Worm (Caenorhabditis elegans) whole organism, young adult: ENCODE results near the gene tpi-1.
A peak's percentile ranks its signal among the peaks of the same experiment; 100 is the strongest.

Experiments
- C06A6.2 ChIP-seq: fragments of 200-800 bp; sonication (Bioruptor generic); conservative IDR thresholded peaks from 2 replicates; pipeline ENCODE4 v1.3.6; 2022; ENCODE audit warnings: missing genetic modification characterization, missing compliant biosample characterization
- D2030.7 ChIP-seq: fragments of 200-800 bp; sonication (Bioruptor generic); IDR thresholded peaks from 2 replicates; pipeline ENCODE4 v1.3.6; 2022; ENCODE audit warnings: missing genetic modification reagents, missing genetic modification characterization, missing compliant biosample characterization
- F37B4.10 ChIP-seq: fragments of 200-800 bp; sonication (Bioruptor generic); IDR thresholded peaks from 2 replicates; pipeline ENCODE4 v1.3.6; 2022; ENCODE audit warnings: missing genetic modification characterization, missing compliant biosample characterization
- F49E8.2 ChIP-seq: sonication (generic microtip); optimal IDR thresholded peaks from 3 replicates; lab custom pipeline; 2017; ENCODE audit warnings: missing genetic modification characterization, mild to moderate bottlenecking, missing compliant biosample characterization, antibody characterized with exemption, moderate library complexity; ENCODE audit not compliant: insufficient read depth
- F57C9.4 ChIP-seq: sonication (generic microtip); optimal IDR thresholded peaks from 2 replicates; lab custom pipeline; 2017; ENCODE audit warnings: mild to moderate bottlenecking, missing genetic modification characterization, missing compliant biosample characterization
- K11D2.4 ChIP-seq: fragments of 200-800 bp; sonication (Bioruptor generic); IDR thresholded peaks from 2 replicates; pipeline ENCODE4 v1.3.6; 2022; ENCODE audit warnings: missing genetic modification reagents, missing genetic modification characterization, missing compliant biosample characterization
- Y79H2A.3 ChIP-seq: fragments of 200-800 bp; sonication (Bioruptor generic); conservative IDR thresholded peaks from 2 replicates; pipeline ENCODE4 v1.3.6; 2022; ENCODE audit warnings: missing genetic modification reagents, missing genetic modification characterization, missing compliant biosample characterization
- akir-1 ChIP-seq: fragments of 200-800 bp; sonication (Bioruptor generic); optimal IDR thresholded peaks from 2 replicates; lab custom pipeline; 2018; ENCODE audit warnings: mild to moderate bottlenecking, missing genetic modification characterization, moderate library complexity, missing compliant biosample characterization
- aptf-2 ChIP-seq: fragments of 200-800 bp; sonication (Bioruptor generic); conservative IDR thresholded peaks from 2 replicates; pipeline ENCODE4 v1.3.6; 2022; ENCODE audit warnings: missing genetic modification reagents, missing genetic modification characterization, missing compliant biosample characterization
- ccch-3 ChIP-seq: fragments of 200-800 bp; sonication (Bioruptor generic); optimal IDR thresholded peaks from 2 replicates; lab custom pipeline; 2018; ENCODE audit warnings: mild to moderate bottlenecking, missing genetic modification characterization, missing compliant biosample characterization
- cebp-1 ChIP-seq, 2 experiments: fragments of 200-800 bp in 1 of 2; sonication (Bioruptor generic) in 1 of 2; sonication (generic microtip) in 1 of 2; IDR thresholded peaks in 1 of 2; optimal IDR thresholded peaks in 1 of 2; 2 replicates each; pipeline versions ENCODE4 v1.3.6 to Lab custom; 2017 to 2022; ENCODE audit warnings: missing compliant biosample characterization in 2 of 2, missing genetic modification characterization in 2 of 2, mild to moderate bottlenecking in 1 of 2, missing genetic modification reagents in 1 of 2, moderate library complexity in 1 of 2
- ceh-27 ChIP-seq: fragments of 200-800 bp; sonication (Bioruptor generic); optimal IDR thresholded peaks from 2 replicates; lab custom pipeline; 2018; ENCODE audit warnings: mild to moderate bottlenecking, missing genetic modification characterization, moderate library complexity, missing compliant biosample characterization
- ceh-40 ChIP-seq: fragments of 200-800 bp; sonication (Bioruptor generic); IDR thresholded peaks from 2 replicates; pipeline ENCODE4 v1.3.6; 2022; ENCODE audit warnings: missing genetic modification characterization, missing compliant biosample characterization
- ceh-91 ChIP-seq: fragments of 200-800 bp; sonication (Bioruptor generic); IDR thresholded peaks from 2 replicates; pipeline ENCODE4 v1.3.6; 2022; ENCODE audit warnings: missing genetic modification reagents, missing genetic modification characterization, missing compliant biosample characterization
- chd-7 ChIP-seq: sonication (generic microtip); optimal IDR thresholded peaks from 2 replicates; lab custom pipeline; 2016; ENCODE audit warnings: mild to moderate bottlenecking, missing genetic modification characterization, moderate library complexity, missing compliant biosample characterization
- die-1 ChIP-seq: sonication (generic microtip); optimal IDR thresholded peaks from 2 replicates; lab custom pipeline; 2016; ENCODE audit warnings: missing genotype, mild to moderate bottlenecking, missing genetic modification characterization, missing compliant biosample characterization
- dox-1 ChIP-seq: fragments of 200-800 bp; sonication (Bioruptor generic); IDR thresholded peaks from 2 replicates; pipeline ENCODE4 v1.3.6; 2022; ENCODE audit warnings: missing genetic modification reagents, missing genetic modification characterization, missing compliant biosample characterization
- efl-1 ChIP-seq: fragments of 150-350 bp; optimal IDR thresholded peaks from 2 replicates; lab custom pipeline; 2014; ENCODE audit warnings: missing biosample characterization, missing genetic modification reagents, missing genetic modification characterization
- fkh-3 ChIP-seq: sonication (generic microtip); optimal IDR thresholded peaks from 2 replicates; lab custom pipeline; 2016; ENCODE audit warnings: mild to moderate bottlenecking, missing genetic modification characterization, missing compliant biosample characterization
- hlh-12 ChIP-seq: sonication (generic microtip); optimal IDR thresholded peaks from 2 replicates; lab custom pipeline; 2016; ENCODE audit warnings: missing genetic modification characterization, missing compliant biosample characterization
- hmg-1.2 ChIP-seq: fragments of 200-800 bp; sonication (Bioruptor generic); IDR thresholded peaks from 2 replicates; pipeline ENCODE4 v1.3.6; 2022; ENCODE audit warnings: missing genetic modification reagents, missing genetic modification characterization, missing compliant biosample characterization
- hrde-1 ChIP-seq: sonication (generic microtip); optimal IDR thresholded peaks from 2 replicates; lab custom pipeline; 2016; ENCODE audit warnings: missing genetic modification characterization, mild to moderate bottlenecking, missing compliant biosample characterization, moderate library complexity, missing genotype, missing genetic modification reagents, borderline replicate concordance
- hsf-1 ChIP-seq: fragments of 200-800 bp; sonication (Bioruptor generic); IDR thresholded peaks from 2 replicates; pipeline ENCODE4 v1.3.6; 2022; ENCODE audit warnings: missing genetic modification reagents, missing genetic modification characterization, missing compliant biosample characterization
- let-607 ChIP-seq, 2 experiments: fragments of 200-800 bp in 1 of 2; sonication (Bioruptor generic) in 1 of 2; sonication (generic microtip) in 1 of 2; optimal IDR thresholded peaks; 2 replicates each; lab custom pipeline; 2016 to 2018; ENCODE audit warnings: mild to moderate bottlenecking in 2 of 2, missing compliant biosample characterization in 2 of 2, missing genetic modification characterization in 2 of 2, moderate library complexity in 2 of 2, missing genotype in 1 of 2
- lin-26 ChIP-seq: fragments of 200-800 bp; sonication (Bioruptor generic); IDR thresholded peaks from 2 replicates; pipeline ENCODE4 v1.3.6; 2022; ENCODE audit warnings: missing genetic modification reagents, missing genetic modification characterization, missing compliant biosample characterization
- lin-35 ChIP-seq, 3 experiments: fragments of 150-350 bp in 2 of 3; sonication (generic microtip) in 1 of 3; optimal IDR thresholded peaks; 2 replicates each; lab custom pipeline; 2014 to 2018; ENCODE audit warnings: missing biosample characterization in 3 of 3, missing genetic modification characterization in 3 of 3, missing genetic modification reagents in 3 of 3
- lin-40 ChIP-seq: sonication (generic microtip); optimal IDR thresholded peaks from 2 replicates; lab custom pipeline; 2016; ENCODE audit warnings: missing genetic modification characterization, mild to moderate bottlenecking, missing compliant biosample characterization, missing genotype, missing genetic modification reagents
- lsl-1 ChIP-seq: fragments of 200-800 bp; sonication (Bioruptor generic); optimal IDR thresholded peaks from 2 replicates; lab custom pipeline; 2018; ENCODE audit warnings: mild to moderate bottlenecking, missing genetic modification characterization, moderate library complexity, missing compliant biosample characterization
- mel-28 ChIP-seq: sonication (generic microtip); optimal IDR thresholded peaks from 2 replicates; lab custom pipeline; 2016; ENCODE audit warnings: borderline replicate concordance, mild to moderate bottlenecking, missing genetic modification characterization, missing compliant biosample characterization
- nhr-120 ChIP-seq: fragments of 200-800 bp; sonication (Bioruptor generic); IDR thresholded peaks from 2 replicates; pipeline ENCODE4 v1.3.6; 2022; ENCODE audit warnings: missing genetic modification characterization, missing compliant biosample characterization
- nhr-80 ChIP-seq: sonication (generic microtip); optimal IDR thresholded peaks from 2 replicates; lab custom pipeline; 2016; ENCODE audit warnings: missing genetic modification characterization, missing compliant biosample characterization
- pbrm-1 ChIP-seq: fragments of 200-800 bp; sonication (Bioruptor generic); IDR thresholded peaks from 2 replicates; pipeline ENCODE4 v1.3.6; 2022; ENCODE audit warnings: missing genetic modification reagents, missing genetic modification characterization, missing compliant biosample characterization
- rcor-1 ChIP-seq: fragments of 200-800 bp; sonication (Bioruptor generic); IDR thresholded peaks from 2 replicates; pipeline ENCODE4 v1.3.6; 2022; ENCODE audit warnings: missing genetic modification reagents, missing genetic modification characterization, missing compliant biosample characterization
- sea-2 ChIP-seq: fragments of 200-800 bp; sonication (Bioruptor generic); IDR thresholded peaks from 2 replicates; pipeline ENCODE4 v1.3.6; 2022; ENCODE audit warnings: missing genetic modification characterization, missing compliant biosample characterization
- somi-1 ChIP-seq: fragments of 200-800 bp; sonication (Bioruptor generic); optimal IDR thresholded peaks from 2 replicates; lab custom pipeline; 2018; ENCODE audit warnings: mild to moderate bottlenecking, missing genetic modification characterization, missing compliant biosample characterization
- tbp1 ChIP-seq: fragments of 200-800 bp; sonication (Bioruptor generic); optimal IDR thresholded peaks from 2 replicates; lab custom pipeline; 2018; ENCODE audit warnings: mild to moderate bottlenecking, missing genetic modification characterization, missing compliant biosample characterization
- unc-62 ChIP-seq: fragments of 150-350 bp; optimal IDR thresholded peaks from 2 replicates; lab custom pipeline; 2014; ENCODE audit warnings: missing biosample characterization, missing genetic modification reagents, missing genetic modification characterization
- zim-3 ChIP-seq: sonication (generic microtip); optimal IDR thresholded peaks from 2 replicates; lab custom pipeline; 2017; ENCODE audit warnings: mild to moderate bottlenecking, missing genetic modification characterization, moderate library complexity, missing compliant biosample characterization
- ztf-22 ChIP-seq: fragments of 200-800 bp; sonication (Bioruptor generic); optimal IDR thresholded peaks from 2 replicates; lab custom pipeline; 2018; ENCODE audit warnings: mild to moderate bottlenecking, missing genetic modification characterization, moderate library complexity, missing compliant biosample characterization
- ztf-26 ChIP-seq: sonication (generic microtip); optimal IDR thresholded peaks from 2 replicates; lab custom pipeline; 2017; ENCODE audit warnings: missing genetic modification characterization, missing compliant biosample characterization

tpi-1 gene

ce11 chrII:12051601-12052000, 12.7 kb upstream of the tpi-1 start:
- no peak for TF ChIP-seq akir-1 (GFP tag; lab: Kevin White, UChicago)
- TF ChIP-seq hsf-1 (GFP tag; lab: Robert Waterston, UW): peak; percentile 64; the same call in 1 of the 2 replicates
- TF ChIP-seq ztf-26 (tag; lab: Kevin White, UChicago): peak; percentile 12
- TF ChIP-seq let-607 (tag; optimal IDR thresholded peaks at IDR 0.05; lab: Kevin White, UChicago): peak in 1 of 2 experiments; percentile 63

- TF ChIP-seq somi-1 (GFP tag; lab: Kevin White, UChicago) (peak; percentile 63), lin-26 (GFP tag; lab: Robert Waterston, UW) (peak; percentile 56; the same call in 1 of the 2 replicates), cebp-1 (GFP tag; IDR thresholded peaks at IDR 0.05; lab: Robert Waterston, UW) (peak; percentile 54), cebp-1 (tag; optimal IDR thresholded peaks at IDR 0.05; lab: Kevin White, UChicago) (peak; percentile 63), fkh-3 (no peak), nhr-120 (GFP tag; lab: Robert Waterston, UW) (no peak), F57C9.4 (no peak), die-1 (tag; lab: Kevin White, UChicago) (no peak), tbp1 (GFP tag; lab: Kevin White, UChicago) (no peak), lin-35 (GFP tag; optimal IDR thresholded peaks at IDR 0.05; lab: Kevin White, UChicago) (no peak), lin-40 (tag; lab: Kevin White, UChicago) (peak; percentile 27), ceh-91 (GFP tag; lab: Robert Waterston, UW) (no peak), nhr-80 (peak; percentile 9), pbrm-1 (no peak), ceh-40 (GFP tag; lab: Robert Waterston, UW) (no peak), F49E8.2 (tag; lab: Kevin White, UChicago) (no peak), ztf-26 (tag; lab: Kevin White, UChicago) (peak; percentile 70), ceh-27 (no peak), mel-28 (tag; lab: Kevin White, UChicago) (no peak)
Measured at ce11 chrII:12050607-12051006, 11.7 kb upstream of the tpi-1 start.

ce11 chrII:12049281-12049680, 10.3 kb upstream of the tpi-1 start, which contains the start of gene nadk-2:
Gene nadk-2 (plus strand): TSS chrII:12049581.
- TF ChIP-seq die-1 (tag; lab: Kevin White, UChicago) (no peak), unc-62 (GFP tag; lab: Kevin White, UChicago) (no peak)

ce11 chrII:12042108-12042960, 3.4 kb upstream of the tpi-1 start, which contains the start of gene ippk-1:
Gene ippk-1 (plus strand): TSS chrII:12042910.
- TF ChIP-seq efl-1 (GFP tag; lab: Kevin White, UChicago): no peak
- peak; percentile 31 for TF ChIP-seq lsl-1 (GFP tag; lab: Kevin White, UChicago)
- TF ChIP-seq D2030.7 (GFP tag; lab: Robert Waterston, UW): peak; percentile 41
- no peak for TF ChIP-seq unc-62 (GFP tag; lab: Kevin White, UChicago)
- peak; percentile 68 for TF ChIP-seq K11D2.4 (GFP tag; lab: Robert Waterston, UW)
- no peak for TF ChIP-seq F37B4.10 (GFP tag; lab: Robert Waterston, UW)
- no peak for TF ChIP-seq sea-2 (GFP tag; lab: Robert Waterston, UW)
- TF ChIP-seq hsf-1 (GFP tag; lab: Robert Waterston, UW): no peak
- no peak for TF ChIP-seq lin-35 (GFP tag; optimal IDR thresholded peaks at IDR 0.05; lab: Kevin White, UChicago)
- no peak for TF ChIP-seq zim-3 (tag; lab: Kevin White, UChicago)
- TF ChIP-seq dox-1 (GFP tag; lab: Robert Waterston, UW): peak; percentile 61
- peak; percentile 27 for TF ChIP-seq nhr-80
- no peak for TF ChIP-seq chd-7 (tag; lab: Kevin White, UChicago)
- TF ChIP-seq Y79H2A.3: no peak
- TF ChIP-seq ccch-3 (GFP tag; lab: Kevin White, UChicago): no peak
- TF ChIP-seq hmg-1.2 (GFP tag; lab: Robert Waterston, UW): peak; percentile 30; the same call in 1 of the 2 replicates
- no peak for TF ChIP-seq ztf-22 (GFP tag; lab: Kevin White, UChicago)
- no peak for TF ChIP-seq hlh-12 (tag; lab: Kevin White, UChicago)
- 0 out of 2 replicates have a peak, but pooled peaks have one; percentile 41 for TF ChIP-seq C06A6.2 (GFP tag; lab: Robert Waterston, UW)
- TF ChIP-seq aptf-2 (GFP tag; lab: Robert Waterston, UW): 0 out of 2 replicates have a peak, but pooled peaks have one; percentile 15
- 0 out of 2 replicates have a peak, but pooled peaks have one; percentile 11 for TF ChIP-seq lin-26 (GFP tag; lab: Robert Waterston, UW)
- peak; percentile 69 for TF ChIP-seq lin-40 (tag; lab: Kevin White, UChicago)
- TF ChIP-seq rcor-1 (GFP tag; lab: Robert Waterston, UW): no peak
- TF ChIP-seq hrde-1 (tag; lab: Kevin White, UChicago): no peak
